Worm (Caenorhabditis elegans): Measurements from ENCODE around the gene ncr-1.

ce11 chrX:4439616-4440015 lies 49.0 kb downstream of the ncr-1 start:
- TF ChIP-seq pha-4 (tag; optimal IDR thresholded peaks at IDR 0.05) (no peak), elt-3 (tag; optimal IDR thresholded peaks at IDR 0.05) (no peak), sptf-1 (tag; optimal IDR thresholded peaks at IDR 0.05) (no peak), lsy-2 (tag; optimal IDR thresholded peaks at IDR 0.05) (no peak), drap-1 (GFP tag; optimal IDR thresholded peaks at IDR 0.05) (no peak), mab-5 (tag; optimal IDR thresholded peaks at IDR 0.05) (no peak), unc-62 (GFP tag; optimal IDR thresholded peaks at IDR 0.05) (no peak), lin-13 (tag; optimal IDR thresholded peaks at IDR 0.05) (no peak), zip-8 (tag; optimal IDR thresholded peaks at IDR 0.05) (no peak), ztf-11 (tag; optimal IDR thresholded peaks at IDR 0.05) (no peak), nhr-237 (tag; optimal IDR thresholded peaks at IDR 0.05) (no peak)
